Fruit fly (Drosophila melanogaster): Measurements from ENCODE around the gene Ulp1.

Ulp1 gene

DNA sequence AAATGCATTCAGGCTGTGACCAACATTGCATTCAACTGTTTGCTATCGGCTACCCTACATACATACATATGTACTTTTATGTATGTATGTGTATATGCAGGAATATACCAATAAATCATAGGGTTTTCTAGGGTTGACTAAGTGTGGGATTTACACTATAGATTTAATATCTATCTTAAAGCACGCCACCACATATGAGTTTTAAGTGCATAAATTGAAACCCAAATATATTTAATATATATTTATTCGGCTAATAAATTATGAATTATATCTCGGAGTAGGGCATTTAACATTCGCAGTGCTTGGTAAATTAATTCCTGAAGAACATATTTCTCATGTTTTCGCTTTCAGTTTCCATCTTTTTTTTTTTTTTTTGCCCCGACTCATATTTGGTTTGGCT is 48.0 kb downstream of the Ulp1 start (continued):
- TF ChIP-seq CG2712 (tag; optimal IDR thresholded peaks at IDR 0.05) (peak; percentile 41), CG9797 (GFP tag; optimal IDR thresholded peaks at IDR 0.05) (no peak), Dref (GFP tag; IDR thresholded peaks at IDR 0.05) (no peak), Taf1 (GFP tag; IDR thresholded peaks at IDR 0.05) (no peak), Ssrp (tag; optimal IDR thresholded peaks at IDR 0.05) (peak; percentile 45), CG17385 (GFP tag; optimal IDR thresholded peaks at IDR 0.05) (peak; percentile 38), sens (GFP tag) (peak; percentile 69), CG6254 (GFP tag; optimal IDR thresholded peaks at IDR 0.05) (no peak), CG11696 (GFP tag; IDR thresholded peaks at IDR 0.05) (no peak), Sox102F (GFP tag; optimal IDR thresholded peaks at IDR 0.05) (peak; percentile 64), Blimp-1 (GFP tag; optimal IDR thresholded peaks at IDR 0.05) (peak; percentile 42), Aef1 (GFP tag; IDR thresholded peaks at IDR 0.05) (no peak), sna (GFP tag; IDR thresholded peaks at IDR 0.05; ENCODE audit: partially characterized antibody) (no peak), gcm2 (GFP tag; optimal IDR thresholded peaks at IDR 0.05) (no peak), NfI (GFP tag; optimal IDR thresholded peaks at IDR 0.05) (no peak), so (GFP tag; IDR thresholded peaks at IDR 0.05) (no peak), ssp (GFP tag; IDR thresholded peaks at IDR 0.05) (no peak), row (GFP tag; IDR thresholded peaks at IDR 0.05) (peak; percentile 53), Mrtf (GFP tag; IDR thresholded peaks at IDR 0.05) (no peak), CG2678 (tag; optimal IDR thresholded peaks at IDR 0.05) (peak; percentile 39), CG14860 (GFP tag; IDR thresholded peaks at IDR 0.05; ENCODE audit: partially characterized antibody) (no peak), Scr (GFP tag; IDR thresholded peaks at IDR 0.05; ENCODE audit: partially characterized antibody) (no peak), Stat92E (GFP tag; optimal IDR thresholded peaks at IDR 0.05) (no peak), ewg (GFP tag; optimal IDR thresholded peaks at IDR 0.05) (peak; percentile 18), slp2 (GFP tag; optimal IDR thresholded peaks at IDR 0.05) (no peak), pb (GFP tag; optimal IDR thresholded peaks at IDR 0.05) (no peak), ash1 (GFP tag; optimal IDR thresholded peaks at IDR 0.05) (no peak), CG32767 (GFP tag; IDR thresholded peaks at IDR 0.05) (no peak), Spps (tag; optimal IDR thresholded peaks at IDR 0.05) (no peak), az2 (GFP tag; optimal IDR thresholded peaks at IDR 0.05) (peak; percentile 14), CG8359 (GFP tag; optimal IDR thresholded peaks at IDR 0.05; ENCODE audit: borderline replicate concordance) (no peak), Lhr (GFP tag; optimal IDR thresholded peaks at IDR 0.05) (peak; percentile 14), CG17802 (tag; optimal IDR thresholded peaks at IDR 0.05) (no peak), fd96Cb (tag; optimal IDR thresholded peaks at IDR 0.05) (peak; percentile 6), CG17328 (GFP tag; IDR thresholded peaks at IDR 0.05) (peak; percentile 21; the same call in 1 of the 2 replicates), crp (GFP tag; optimal IDR thresholded peaks at IDR 0.05) (no peak), HLH3B (GFP tag; IDR thresholded peaks at IDR 0.05) (no peak), Opbp (GFP tag; IDR thresholded peaks at IDR 0.05; ENCODE audit: partially characterized antibody) (no peak), CG11247 (GFP tag; IDR thresholded peaks at IDR 0.05) (no peak), oc (tag; optimal IDR thresholded peaks at IDR 0.05) (peak; percentile 19), chn (GFP tag; optimal IDR thresholded peaks at IDR 0.05) (no peak), CoRest (tag; optimal IDR thresholded peaks at IDR 0.05) (peak; percentile 25), aop (GFP tag; IDR thresholded peaks at IDR 0.05) (no peak), NC2α (GFP tag; optimal IDR thresholded peaks at IDR 0.05) (no peak), ci (GFP tag; IDR thresholded peaks at IDR 0.05) (no peak), CG2120 (GFP tag; optimal IDR thresholded peaks at IDR 0.05) (no peak), Hmx (GFP tag; optimal IDR thresholded peaks at IDR 0.05) (no peak), zfh2 (GFP tag; optimal IDR thresholded peaks at IDR 0.05) (no peak), scrt (GFP tag; optimal IDR thresholded peaks at IDR 0.05) (no peak), lbe (GFP tag; optimal IDR thresholded peaks at IDR 0.05) (peak; percentile 38), CG9727 (GFP tag; optimal IDR thresholded peaks at IDR 0.05) (peak; percentile 6)

Data from whole organism, embryonic.